Fruit fly (Drosophila melanogaster) whole organism, embryonic: ENCODE measurements around the gene CG34049.
A peak's percentile ranks its signal among the peaks of the same experiment; 100 is the strongest.

Source experiments
- CG1024 ChIP-seq: fragments of 200-800 bp; sonication (Bioruptor generic); IDR thresholded peaks from 2 replicates; pipeline ENCODE4 v1.3.6; 2022; ENCODE audit warnings: missing biosample characterization, missing genetic modification characterization
- CG12744 ChIP-seq: fragments of 200-800 bp; sonication (Bioruptor generic); optimal IDR thresholded peaks from 2 replicates; lab custom pipeline; 2016; ENCODE audit warnings: missing biosample characterization, missing genetic modification characterization
- CG14441 ChIP-seq: fragments of 200-800 bp; sonication (Bioruptor generic); IDR thresholded peaks from 2 replicates; pipeline ENCODE4 v1.3.6; 2022; ENCODE audit warnings: missing biosample characterization, missing genetic modification characterization
- CG14860 ChIP-seq: fragments of 200-800 bp; sonication (Bioruptor generic); IDR thresholded peaks from 3 replicates; pipeline ENCODE4 v1.3.6; 2022; ENCODE audit warnings: missing biosample characterization, missing genetic modification characterization; ENCODE audit not compliant: partially characterized antibody
- CG15011 ChIP-seq: fragments of 200-800 bp; sonication (Bioruptor generic); optimal IDR thresholded peaks from 3 replicates; lab custom pipeline; 2018; ENCODE audit warnings: missing biosample characterization, mild to moderate bottlenecking, missing genetic modification characterization
- CG15269 ChIP-seq: fragments of 200-800 bp; sonication (Bioruptor generic); optimal IDR thresholded peaks from 2 replicates; lab custom pipeline; 2018; ENCODE audit warnings: missing biosample characterization, mild to moderate bottlenecking, missing genetic modification characterization, moderate library complexity
- CG1602 ChIP-seq: fragments of 200-800 bp; sonication (Bioruptor generic); optimal IDR thresholded peaks from 3 replicates; lab custom pipeline; 2016; ENCODE audit warnings: missing biosample characterization, missing genetic modification characterization
- CG1603 ChIP-seq: fragments of 200-800 bp; sonication (Bioruptor generic); optimal IDR thresholded peaks from 2 replicates; lab custom pipeline; 2019; ENCODE audit warnings: missing biosample characterization, mild to moderate bottlenecking, missing genetic modification characterization, moderate library complexity
- CG2120 ChIP-seq: fragments of 200-800 bp; sonication (Bioruptor generic); optimal IDR thresholded peaks from 3 replicates; lab custom pipeline; 2016; ENCODE audit warnings: missing biosample characterization, missing genetic modification characterization
- CG2889 ChIP-seq: fragments of 200-800 bp; sonication (Bioruptor generic); IDR thresholded peaks from 3 replicates; pipeline ENCODE4 v1.3.6; 2022; ENCODE audit warnings: missing biosample characterization, missing genetic modification characterization
- CG3065 ChIP-seq: fragments of 200-800 bp; sonication (Bioruptor generic); optimal IDR thresholded peaks from 2 replicates; lab custom pipeline; 2016; ENCODE audit warnings: missing biosample characterization, missing genetic modification characterization
- CG32767 ChIP-seq: fragments of 200-800 bp; sonication (Bioruptor generic); IDR thresholded peaks from 2 replicates; pipeline ENCODE4 v1.3.6; 2022; ENCODE audit warnings: missing biosample characterization, missing genetic modification characterization
- CG3407 ChIP-seq: fragments of 200-800 bp; sonication (Bioruptor generic); optimal IDR thresholded peaks from 2 replicates; lab custom pipeline; 2018; ENCODE audit warnings: missing biosample characterization, mild to moderate bottlenecking, missing genetic modification characterization
- CG34224 ChIP-seq: fragments of 200-800 bp; sonication (Bioruptor generic); IDR thresholded peaks from 3 replicates; pipeline ENCODE4 v1.3.6; 2022; ENCODE audit warnings: missing biosample characterization, missing genetic modification characterization; ENCODE audit not compliant: partially characterized antibody
- CG6854 ChIP-seq: fragments of 200-800 bp; sonication (Bioruptor generic); optimal IDR thresholded peaks from 3 replicates; lab custom pipeline; 2017; ENCODE audit warnings: missing biosample characterization, mild to moderate bottlenecking, missing genetic modification characterization
- CG7786 ChIP-seq: fragments of 200-800 bp; sonication (Bioruptor generic); optimal IDR thresholded peaks from 2 replicates; lab custom pipeline; 2016; ENCODE audit warnings: missing biosample characterization, missing genetic modification characterization
- CG7963 ChIP-seq: fragments of 200-800 bp; sonication (Bioruptor generic); IDR thresholded peaks from 3 replicates; pipeline ENCODE4 v1.3.6; 2022; ENCODE audit warnings: missing biosample characterization, missing genetic modification characterization; ENCODE audit not compliant: partially characterized antibody
- Dad ChIP-seq: fragments of 200-800 bp; sonication (Bioruptor generic); optimal IDR thresholded peaks from 3 replicates; lab custom pipeline; 2016; ENCODE audit warnings: missing biosample characterization, missing genetic modification characterization
- Dip2 ChIP-seq: fragments of 200-800 bp; sonication (Bioruptor generic); IDR thresholded peaks from 2 replicates; pipeline ENCODE4 v1.3.6; 2022; ENCODE audit warnings: missing biosample characterization, missing genetic modification characterization
- Dll ChIP-seq: fragments of 200-800 bp; sonication (Bioruptor generic); IDR thresholded peaks from 4 replicates; pipeline ENCODE4 v1.3.6; 2022; ENCODE audit warnings: missing biosample characterization, missing genetic modification characterization; ENCODE audit not compliant: partially characterized antibody
- Dp ChIP-seq: fragments of 200-800 bp; sonication (Bioruptor generic); optimal IDR thresholded peaks from 2 replicates; lab custom pipeline; 2018; ENCODE audit warnings: missing biosample characterization, mild to moderate bottlenecking, missing genetic modification characterization, moderate library complexity
- HLH3B ChIP-seq: fragments of 200-800 bp; sonication (Bioruptor generic); IDR thresholded peaks from 2 replicates; pipeline ENCODE4 v1.3.6; 2022; ENCODE audit warnings: missing biosample characterization, missing genetic modification characterization
- HmgD ChIP-seq: fragments of 200-800 bp; sonication (Bioruptor generic); optimal IDR thresholded peaks from 3 replicates; lab custom pipeline; 2016; ENCODE audit warnings: missing biosample characterization, missing genetic modification characterization
- Hsf ChIP-seq: fragments of 200-800 bp; sonication (Bioruptor generic); optimal IDR thresholded peaks from 3 replicates; lab custom pipeline; 2016; ENCODE audit warnings: missing biosample characterization, missing genetic modification characterization
- MESR4 ChIP-seq: fragments of 200-800 bp; sonication (Bioruptor generic); optimal IDR thresholded peaks from 2 replicates; lab custom pipeline; 2018; ENCODE audit warnings: missing biosample characterization, mild to moderate bottlenecking, missing genetic modification characterization, moderate library complexity
- Oaz ChIP-seq: fragments of 200-800 bp; sonication (Bioruptor generic); IDR thresholded peaks from 2 replicates; pipeline ENCODE4 v1.3.6; 2022; ENCODE audit warnings: missing biosample characterization, missing genetic modification characterization
- Sox100B ChIP-seq: fragments of 200-800 bp; sonication (Bioruptor generic); optimal IDR thresholded peaks from 3 replicates; lab custom pipeline; 2018; ENCODE audit warnings: missing biosample characterization, mild to moderate bottlenecking, missing genetic modification characterization
- Sry-δ ChIP-seq: fragments of 200-800 bp; sonication (Bioruptor generic); optimal IDR thresholded peaks from 2 replicates; lab custom pipeline; 2016; ENCODE audit warnings: missing biosample characterization, missing genetic modification characterization
- Stat92E ChIP-seq, 3 experiments: fragments of >200 bp in 2 of 3; fragments of 200-800 bp in 1 of 3; sonication (Bioruptor generic) in 1 of 3; optimal IDR thresholded peaks; 2 replicates each; lab custom pipeline; 2017 to 2019; ENCODE audit warnings: missing biosample characterization in 3 of 3, missing genetic modification characterization in 3 of 3, mild to moderate bottlenecking in 1 of 3, moderate library complexity in 1 of 3
- Xrp1 ChIP-seq: fragments of 200-800 bp; sonication (Bioruptor generic); IDR thresholded peaks from 2 replicates; pipeline ENCODE4 v1.3.6; 2022; ENCODE audit warnings: missing biosample characterization, missing genetic modification characterization
- ato ChIP-seq: fragments of 200-800 bp; sonication (Bioruptor generic); IDR thresholded peaks from 2 replicates; pipeline ENCODE4 v1.3.6; 2022; ENCODE audit warnings: missing biosample characterization, missing genetic modification characterization; ENCODE audit not compliant: partially characterized antibody
- bcd ChIP-seq: fragments of 200-800 bp; sonication (Bioruptor generic); optimal IDR thresholded peaks from 2 replicates; lab custom pipeline; 2017; ENCODE audit warnings: missing biosample characterization, mild to moderate bottlenecking, missing genetic modification characterization
- bowl ChIP-seq: fragments of 200-800 bp; sonication (Bioruptor generic); IDR thresholded peaks from 2 replicates; pipeline ENCODE4 v1.3.6; 2022; ENCODE audit warnings: missing biosample characterization, missing genetic modification characterization
- crp ChIP-seq, 2 experiments: fragments of 200-800 bp; sonication (Bioruptor generic); optimal IDR thresholded peaks; 2 replicates in 1 of 2; 3 replicates in 1 of 2; lab custom pipeline; 2017; ENCODE audit warnings: missing biosample characterization in 2 of 2, missing genetic modification characterization in 2 of 2, mild to moderate bottlenecking in 1 of 2, moderate library complexity in 1 of 2
- dpn ChIP-seq, 2 experiments: fragments of 200-800 bp; sonication (Bioruptor generic); optimal IDR thresholded peaks; 3 replicates each; lab custom pipeline; 2016; ENCODE audit warnings: missing biosample characterization in 2 of 2, missing genetic modification characterization in 2 of 2
- ems ChIP-seq: fragments of 200-800 bp; sonication (Bioruptor generic); optimal IDR thresholded peaks from 3 replicates; lab custom pipeline; 2016; ENCODE audit warnings: missing biosample characterization, missing genetic modification characterization
- esg ChIP-seq: fragments of 200-800 bp; sonication (Bioruptor generic); conservative IDR thresholded peaks from 2 replicates; pipeline ENCODE4 v1.3.6; 2022; ENCODE audit warnings: missing biosample characterization, missing genetic modification characterization
- exex ChIP-seq: fragments of 200-800 bp; sonication (Bioruptor generic); optimal IDR thresholded peaks from 4 replicates; lab custom pipeline; 2018; ENCODE audit warnings: missing biosample characterization, mild to moderate bottlenecking, missing genetic modification characterization, moderate library complexity
- grau ChIP-seq: fragments of 200-800 bp; optimal IDR thresholded peaks from 3 replicates; lab custom pipeline; 2019; ENCODE audit warnings: missing biosample characterization, mild to moderate bottlenecking, missing genetic modification characterization, moderate library complexity
- gsb ChIP-seq: fragments of 200-800 bp; sonication (Bioruptor generic); IDR thresholded peaks from 2 replicates; pipeline ENCODE4 v1.3.6; 2022; ENCODE audit warnings: missing biosample characterization, missing genetic modification characterization
- hbn ChIP-seq: fragments of 200-800 bp; sonication (Bioruptor generic); IDR thresholded peaks from 2 replicates; pipeline ENCODE4 v1.3.6; 2022; ENCODE audit warnings: missing biosample characterization, missing genetic modification characterization; ENCODE audit not compliant: partially characterized antibody
- her ChIP-seq: fragments of 200-800 bp; sonication (Bioruptor generic); optimal IDR thresholded peaks from 2 replicates; lab custom pipeline; 2016; ENCODE audit warnings: missing biosample characterization, missing genetic modification characterization
- kah ChIP-seq: fragments of 200-800 bp; sonication (Bioruptor generic); optimal IDR thresholded peaks from 2 replicates; lab custom pipeline; 2018; ENCODE audit warnings: missing biosample characterization, mild to moderate bottlenecking, missing genetic modification characterization
- kay ChIP-seq: fragments of 200-800 bp; sonication (Bioruptor generic); optimal IDR thresholded peaks from 2 replicates; lab custom pipeline; 2016; ENCODE audit warnings: missing biosample characterization, missing genetic modification characterization
- maf-S ChIP-seq: fragments of 200-800 bp; sonication (Bioruptor generic); optimal IDR thresholded peaks from 2 replicates; lab custom pipeline; 2016; ENCODE audit warnings: missing biosample characterization, missing genetic modification characterization
- nau ChIP-seq: fragments of 200-800 bp; sonication (Bioruptor generic); optimal IDR thresholded peaks from 3 replicates; lab custom pipeline; 2017; ENCODE audit warnings: missing biosample characterization, mild to moderate bottlenecking, missing genetic modification characterization, missing genetic modification reagents
- nerfin-2 ChIP-seq: fragments of 200-800 bp; sonication (Bioruptor generic); IDR thresholded peaks from 2 replicates; pipeline ENCODE4 v1.3.6; 2022; ENCODE audit warnings: missing biosample characterization, missing genetic modification characterization; ENCODE audit not compliant: partially characterized antibody
- slou ChIP-seq: fragments of 200-800 bp; sonication (Bioruptor generic); optimal IDR thresholded peaks from 3 replicates; lab custom pipeline; 2016; ENCODE audit warnings: missing biosample characterization, missing genetic modification characterization
- tll ChIP-seq, 2 experiments: fragments of 200-800 bp in 1 of 2; fragments of >200 bp in 1 of 2; sonication (Bioruptor generic) in 1 of 2; optimal IDR thresholded peaks; 2 replicates each; lab custom pipeline; 2017 to 2019; ENCODE audit warnings: missing biosample characterization in 2 of 2, missing genetic modification characterization in 2 of 2, mild to moderate bottlenecking in 1 of 2, moderate library complexity in 1 of 2
- wdn ChIP-seq: fragments of 200-800 bp; sonication (Bioruptor generic); IDR thresholded peaks from 2 replicates; pipeline ENCODE4 v1.3.6; 2022; ENCODE audit warnings: missing biosample characterization, missing genetic modification characterization
- wor ChIP-seq: fragments of 200-800 bp; sonication (Bioruptor generic); IDR thresholded peaks from 2 replicates; pipeline ENCODE4 v1.3.6; 2022; ENCODE audit warnings: missing biosample characterization, missing genetic modification characterization

CG34049 gene

DNA sequence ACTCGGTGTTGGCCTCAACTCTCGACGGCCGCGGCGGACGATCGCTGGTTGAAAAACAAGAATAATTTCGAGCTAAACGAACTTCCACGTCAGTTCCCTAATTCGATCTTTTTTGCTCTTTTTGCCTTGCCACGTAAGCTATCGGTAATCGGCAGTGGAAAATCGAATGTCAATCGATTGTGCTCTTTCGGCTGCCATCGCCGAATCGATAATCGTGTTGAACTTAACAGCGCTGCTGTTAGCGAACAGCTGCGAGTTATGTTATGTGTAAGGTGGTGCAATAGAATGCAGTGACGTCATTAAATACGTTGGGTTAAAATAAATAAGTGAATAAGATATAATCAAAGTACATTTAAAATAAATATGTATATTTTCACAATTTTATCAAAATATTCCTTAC is 28.4 kb downstream of the CG34049 start, which contains the start of gene Sec24CD (continued):
- peak; percentile 76 for TF ChIP-seq hbn
- peak; percentile 43 for TF ChIP-seq Dp (GFP tag; lab: Kevin White, UChicago)
- no peak for TF ChIP-seq ems (GFP tag; lab: Kevin White, UChicago)
- TF ChIP-seq Oaz (GFP tag; lab: Robert Waterston, UW), result no peak
- TF ChIP-seq CG2120 (GFP tag; lab: Kevin White, UChicago), result peak; percentile 6
- TF ChIP-seq Sox100B (GFP tag; lab: Kevin White, UChicago), result no peak
- no peak for TF ChIP-seq maf-S
- TF ChIP-seq CG1602 (GFP tag; lab: Kevin White, UChicago), result no peak
- no peak for TF ChIP-seq CG14441 (GFP tag; lab: Robert Waterston, UW)
- peak; percentile 84 for TF ChIP-seq MESR4
- TF ChIP-seq grau (tag; lab: Kevin White, UChicago), result no peak
- TF ChIP-seq slou (GFP tag; lab: Kevin White, UChicago), result no peak
- TF ChIP-seq Dll (GFP tag; lab: Robert Waterston, UW), result peak; percentile 89
- no peak for TF ChIP-seq CG7786 (GFP tag; lab: Kevin White, UChicago)
- no peak for TF ChIP-seq bcd
- TF ChIP-seq CG1603, result no peak
- TF ChIP-seq CG34224, result peak; percentile 98
- peak; percentile 98 for TF ChIP-seq ato (GFP tag; lab: Robert Waterston, UW)
- no peak for TF ChIP-seq kay (GFP tag; lab: Kevin White, UChicago)
- TF ChIP-seq HmgD (GFP tag; lab: Kevin White, UChicago), result no peak
- TF ChIP-seq Stat92E (GFP tag; optimal IDR thresholded peaks at IDR 0.05; lab: Kevin White, UChicago), result peak in 1 of 3 experiments; percentile 79
- TF ChIP-seq CG32767 (GFP tag; lab: Robert Waterston, UW), result no peak
- no peak for TF ChIP-seq CG15269
- no peak for TF ChIP-seq CG2889
- no peak for TF ChIP-seq CG12744 (GFP tag; lab: Kevin White, UChicago)
- TF ChIP-seq CG7963 (GFP tag; lab: Robert Waterston, UW), result peak; percentile 95
- TF ChIP-seq CG6854 (GFP tag; lab: Kevin White, UChicago), result no peak
- no peak for TF ChIP-seq Xrp1 (GFP tag; lab: Robert Waterston, UW)
- TF ChIP-seq esg (GFP tag; lab: Robert Waterston, UW), result no peak
- TF ChIP-seq bowl (GFP tag; lab: Robert Waterston, UW), result no peak
- TF ChIP-seq Dad (GFP tag; lab: Kevin White, UChicago), result no peak
- no peak for TF ChIP-seq Hsf (GFP tag; lab: Kevin White, UChicago)
- TF ChIP-seq her (GFP tag; lab: Kevin White, UChicago), result no peak
- no peak for TF ChIP-seq wor (GFP tag; lab: Robert Waterston, UW)
- no peak for TF ChIP-seq CG15011 (GFP tag; lab: Kevin White, UChicago)
- TF ChIP-seq CG3065, result no peak
- peak; percentile 74 for TF ChIP-seq Sry-δ
- TF ChIP-seq gsb (GFP tag; lab: Robert Waterston, UW), result no peak
- TF ChIP-seq CG1024 (GFP tag; lab: Robert Waterston, UW), result no peak
- peak; percentile 20 to 88 for TF ChIP-seq crp (GFP tag; optimal IDR thresholded peaks at IDR 0.05; lab: Kevin White, UChicago)
- no peak for TF ChIP-seq CG3407 (GFP tag; lab: Kevin White, UChicago)
- TF ChIP-seq dpn (GFP tag; optimal IDR thresholded peaks at IDR 0.05; lab: Kevin White, UChicago), result no peak
- peak; percentile 91 for TF ChIP-seq CG14860 (GFP tag; lab: Robert Waterston, UW)
- TF ChIP-seq nau (GFP tag; lab: Kevin White, UChicago), result no peak
- no peak for TF ChIP-seq wdn (GFP tag; lab: Robert Waterston, UW)
- no peak for TF ChIP-seq HLH3B (GFP tag; lab: Robert Waterston, UW)
- no peak for TF ChIP-seq kah (GFP tag; lab: Kevin White, UChicago)
- no peak for TF ChIP-seq exex (tag; lab: Kevin White, UChicago)
- TF ChIP-seq Dip2, result no peak
- TF ChIP-seq nerfin-2, result peak; percentile 97
- no peak for TF ChIP-seq tll (GFP tag; optimal IDR thresholded peaks at IDR 0.05; lab: Kevin White, UChicago)
